Fruit fly (Drosophila melanogaster): ENCODE measurements around the gene Lip1.

The Lip1 gene

dm6 chr2L:10672989-10673388, 28.4 kb downstream of the Lip1 start (continued):
- TF ChIP-seq CG6276 (GFP tag; optimal IDR thresholded peaks at IDR 0.05) (peak; percentile 21), Lpt (GFP tag; optimal IDR thresholded peaks at IDR 0.05) (no peak), Sox15 (GFP tag; optimal IDR thresholded peaks at IDR 0.05) (no peak), vri (GFP tag; optimal IDR thresholded peaks at IDR 0.05) (no peak), CG10669 (GFP tag; optimal IDR thresholded peaks at IDR 0.05) (peak; percentile 42), CG3919 (GFP tag; optimal IDR thresholded peaks at IDR 0.05) (peak; percentile 49), CG1621 (tag; optimal IDR thresholded peaks at IDR 0.05) (no peak), CG4318 (GFP tag; optimal IDR thresholded peaks at IDR 0.05) (no peak), Hr4 (GFP tag; optimal IDR thresholded peaks at IDR 0.05) (peak; percentile 16), Hr38 (GFP tag; optimal IDR thresholded peaks at IDR 0.05) (no peak), CG6163 (GFP tag; IDR thresholded peaks at IDR 0.05) (0 out of 3 replicates have a peak, but pooled peaks have one; percentile 13), eg (GFP tag; IDR thresholded peaks at IDR 0.05) (peak; percentile 25; the same call in 1 of the 3 replicates), net (GFP tag; optimal IDR thresholded peaks at IDR 0.05) (peak; percentile 5), topi (GFP tag; optimal IDR thresholded peaks at IDR 0.05) (no peak), CG8632 (GFP tag; optimal IDR thresholded peaks at IDR 0.05) (no peak), CG11902 (GFP tag; optimal IDR thresholded peaks at IDR 0.05) (no peak), Smox (GFP tag; optimal IDR thresholded peaks at IDR 0.05) (no peak)

- TF ChIP-seq CG6792 (GFP tag; optimal IDR thresholded peaks at IDR 0.05) = no peak
- no peak for TF ChIP-seq CG9139 (GFP tag; optimal IDR thresholded peaks at IDR 0.05)
- no peak for TF ChIP-seq CG6163 (GFP tag; IDR thresholded peaks at IDR 0.05)
- no peak for TF ChIP-seq CG31627 (GFP tag; optimal IDR thresholded peaks at IDR 0.05)
- no peak for TF ChIP-seq CG34406 (GFP tag; optimal IDR thresholded peaks at IDR 0.05)
- no peak for TF ChIP-seq ss (GFP tag; optimal IDR thresholded peaks at IDR 0.05)
- no peak for TF ChIP-seq CG7368 (GFP tag; optimal IDR thresholded peaks at IDR 0.05)
- TF ChIP-seq CG6808 (GFP tag; optimal IDR thresholded peaks at IDR 0.05) = no peak
Observed at dm6 chr2L:10671530-10671929, 29.8 kb downstream of the Lip1 start.

- TF ChIP-seq CG10669 (GFP tag; optimal IDR thresholded peaks at IDR 0.05) (peak; percentile 75), dsx (GFP tag; optimal IDR thresholded peaks at IDR 0.05; ENCODE audit: poor library complexity, severe bottlenecking) (peak; percentile 61), Smox (GFP tag; optimal IDR thresholded peaks at IDR 0.05) (peak; percentile 23), CG8632 (GFP tag; optimal IDR thresholded peaks at IDR 0.05) (peak; percentile 57), vri (GFP tag; optimal IDR thresholded peaks at IDR 0.05) (no peak), Hr39 (GFP tag; optimal IDR thresholded peaks at IDR 0.05) (peak; percentile 67), CG11762 (GFP tag; optimal IDR thresholded peaks at IDR 0.05; ENCODE audit: insufficient read depth) (peak; percentile 67), CG8319 (GFP tag; optimal IDR thresholded peaks at IDR 0.05) (peak; percentile 70), Eip93F (GFP tag; optimal IDR thresholded peaks at IDR 0.05) (no peak), OdsH (GFP tag; optimal IDR thresholded peaks at IDR 0.05) (peak; percentile 88), CG6276 (GFP tag; optimal IDR thresholded peaks at IDR 0.05) (peak; percentile 66), CG32006 (GFP tag; optimal IDR thresholded peaks at IDR 0.05) (peak; percentile 87), CG6808 (GFP tag; optimal IDR thresholded peaks at IDR 0.05) (peak; percentile 17), Ets21C (GFP tag; optimal IDR thresholded peaks at IDR 0.05) (peak; percentile 9), CG7368 (GFP tag; optimal IDR thresholded peaks at IDR 0.05) (peak; percentile 72), Eip75B (GFP tag; optimal IDR thresholded peaks at IDR 0.05) (peak; percentile 81), Ets96B (tag; optimal IDR thresholded peaks at IDR 0.05) (peak; percentile 70), fkh (GFP tag; optimal IDR thresholded peaks at IDR 0.05) (peak; percentile 54), fd85E (GFP tag; optimal IDR thresholded peaks at IDR 0.05) (no peak), Sox14 (GFP tag; optimal IDR thresholded peaks at IDR 0.05) (peak; percentile 76), Gug (GFP tag; IDR thresholded peaks at IDR 0.05) (peak; percentile 82), fd59A (GFP tag; optimal IDR thresholded peaks at IDR 0.05) (peak; percentile 56), Lpt (GFP tag; optimal IDR thresholded peaks at IDR 0.05) (peak; percentile 61), spab (GFP tag; optimal IDR thresholded peaks at IDR 0.05) (peak; percentile 43), CG15336 (GFP tag; IDR thresholded peaks at IDR 0.05) (peak; percentile 84), dac (GFP tag; optimal IDR thresholded peaks at IDR 0.05) (peak; percentile 68), svp (GFP tag) (peak; percentile 68), CG3919 (GFP tag; optimal IDR thresholded peaks at IDR 0.05) (peak; percentile 83), salr (GFP tag; optimal IDR thresholded peaks at IDR 0.05) (peak; percentile 46 to 61), eg (GFP tag; IDR thresholded peaks at IDR 0.05) (peak; percentile 90), Hr4 (GFP tag; optimal IDR thresholded peaks at IDR 0.05) (peak; percentile 88), Eip78C (GFP tag) (peak; percentile 94), CG8119 (GFP tag; IDR thresholded peaks at IDR 0.05) (peak; percentile 85), cyc (GFP tag; optimal IDR thresholded peaks at IDR 0.05) (peak; percentile 40), topi (GFP tag; optimal IDR thresholded peaks at IDR 0.05) (peak; percentile 54)
Observed at dm6 chr2L:10665603-10666002, 35.7 kb downstream of the Lip1 start.
